Fruit fly (Drosophila melanogaster) whole organism, embryonic: ENCODE results near the gene abo.

Experiments
- CG10147 ChIP-seq: fragments of 200-800 bp; sonication (Bioruptor generic); optimal IDR thresholded peaks from 2 replicates; lab custom pipeline; 2019; ENCODE audit warnings: missing biosample characterization, mild to moderate bottlenecking, missing genetic modification characterization, moderate library complexity
- CG1233 ChIP-seq: fragments of 200-800 bp; sonication (Bioruptor generic); optimal IDR thresholded peaks from 4 replicates; lab custom pipeline; 2018; ENCODE audit warnings: missing biosample characterization, mild to moderate bottlenecking, missing genetic modification characterization
- CG13123 ChIP-seq: fragments of 200-800 bp; sonication (Bioruptor generic); optimal IDR thresholded peaks from 2 replicates; lab custom pipeline; 2016; ENCODE audit warnings: missing biosample characterization, missing genetic modification characterization
- CG14014 ChIP-seq: fragments of 200-800 bp; sonication (Bioruptor generic); IDR thresholded peaks from 2 replicates; pipeline ENCODE4 v1.3.6; 2022; ENCODE audit warnings: missing biosample characterization, missing genetic modification characterization
- CG14667 ChIP-seq: fragments of 200-800 bp; sonication (Bioruptor generic); IDR thresholded peaks from 2 replicates; pipeline ENCODE4 v1.3.6; 2022; ENCODE audit warnings: missing biosample characterization, missing genetic modification characterization
- CG15601 ChIP-seq: fragments of 200-800 bp; sonication (Bioruptor generic); optimal IDR thresholded peaks from 3 replicates; lab custom pipeline; 2019; ENCODE audit warnings: missing biosample characterization, mild to moderate bottlenecking, missing genetic modification characterization, moderate library complexity
- CG16815 ChIP-seq: fragments of 200-800 bp; sonication (Bioruptor generic); optimal IDR thresholded peaks from 3 replicates; lab custom pipeline; 2017; ENCODE audit warnings: missing biosample characterization, mild to moderate bottlenecking, missing genetic modification characterization
- CG17829 ChIP-seq: fragments of 200-800 bp; optimal IDR thresholded peaks from 2 replicates; lab custom pipeline; 2019; ENCODE audit warnings: missing biosample characterization, mild to moderate bottlenecking, missing genetic modification characterization, moderate library complexity
- CG18011 ChIP-seq: fragments of 200-800 bp; sonication (Bioruptor generic); optimal IDR thresholded peaks from 2 replicates; lab custom pipeline; 2017; ENCODE audit warnings: missing biosample characterization, missing genetic modification characterization, mild to moderate bottlenecking, moderate library complexity, missing genotype
- CG2875 ChIP-seq: fragments of 200-800 bp; sonication (Bioruptor generic); optimal IDR thresholded peaks from 2 replicates; lab custom pipeline; 2017; ENCODE audit warnings: missing biosample characterization, mild to moderate bottlenecking, missing genetic modification characterization, missing genetic modification reagents
- CG32767 ChIP-seq: fragments of 200-800 bp; sonication (Bioruptor generic); IDR thresholded peaks from 2 replicates; pipeline ENCODE4 v1.3.6; 2022; ENCODE audit warnings: missing biosample characterization, missing genetic modification characterization
- CG5180 ChIP-seq: fragments of 200-800 bp; sonication (Bioruptor generic); optimal IDR thresholded peaks from 3 replicates; lab custom pipeline; 2017; ENCODE audit warnings: missing biosample characterization, missing genetic modification characterization, mild to moderate bottlenecking, moderate library complexity, missing genetic modification reagents
- CG6254 ChIP-seq: fragments of 200-800 bp; sonication (Bioruptor generic); optimal IDR thresholded peaks from 3 replicates; lab custom pipeline; 2017; ENCODE audit warnings: mild to moderate bottlenecking, missing biosample characterization, missing genetic modification reagents, missing genetic modification characterization
- CG7839 ChIP-seq: fragments of 200-800 bp; sonication (Bioruptor generic); optimal IDR thresholded peaks from 3 replicates; lab custom pipeline; 2018; ENCODE audit warnings: missing biosample characterization, mild to moderate bottlenecking, missing genetic modification characterization, moderate library complexity
- CG8924 ChIP-seq: fragments of 200-800 bp; optimal IDR thresholded peaks from 3 replicates; lab custom pipeline; 2019; ENCODE audit warnings: missing biosample characterization, mild to moderate bottlenecking, missing genetic modification characterization, moderate library complexity
- CG9215 ChIP-seq: fragments of 200-800 bp; sonication (Bioruptor generic); IDR thresholded peaks from 2 replicates; pipeline ENCODE4 v1.3.6; 2022; ENCODE audit warnings: missing biosample characterization, missing genetic modification characterization
- H2.0 ChIP-seq: fragments of 200-800 bp; sonication (Bioruptor generic); IDR thresholded peaks from 2 replicates; pipeline ENCODE4 v1.3.6; 2022; ENCODE audit warnings: missing biosample characterization, missing genetic modification characterization
- HHEX ChIP-seq: fragments of 200-800 bp; sonication (Bioruptor generic); optimal IDR thresholded peaks from 3 replicates; lab custom pipeline; 2017; ENCODE audit warnings: missing biosample characterization, mild to moderate bottlenecking, missing genetic modification characterization, missing genetic modification reagents
- Lim3 ChIP-seq: fragments of 200-800 bp; sonication (Bioruptor generic); IDR thresholded peaks from 2 replicates; pipeline ENCODE4 v1.3.6; 2022; ENCODE audit warnings: missing biosample characterization, missing genetic modification characterization
- Mad ChIP-seq: fragments of 200-800 bp; sonication (Bioruptor generic); optimal IDR thresholded peaks from 2 replicates; lab custom pipeline; 2016; ENCODE audit warnings: missing biosample characterization, missing genetic modification characterization
- Rfx ChIP-seq: fragments of 200-800 bp; sonication (Bioruptor generic); IDR thresholded peaks from 2 replicates; pipeline ENCODE4 v1.3.6; 2022; ENCODE audit warnings: missing biosample characterization, missing genetic modification characterization
- Sox102F ChIP-seq: fragments of 200-800 bp; sonication (Bioruptor generic); optimal IDR thresholded peaks from 2 replicates; lab custom pipeline; 2018; ENCODE audit warnings: missing biosample characterization, mild to moderate bottlenecking, missing genetic modification characterization, moderate library complexity
- Vsx1 ChIP-seq: fragments of 200-800 bp; sonication (Bioruptor generic); optimal IDR thresholded peaks from 2 replicates; lab custom pipeline; 2017; ENCODE audit warnings: missing biosample characterization, mild to moderate bottlenecking, missing genetic modification characterization, missing genetic modification reagents
- ash1 ChIP-seq: fragments of 200-800 bp; sonication (Bioruptor generic); optimal IDR thresholded peaks from 2 replicates; lab custom pipeline; 2018; ENCODE audit warnings: missing biosample characterization, mild to moderate bottlenecking, missing genetic modification characterization
- cwo ChIP-seq: fragments of 200-800 bp; sonication (Bioruptor generic); optimal IDR thresholded peaks from 3 replicates; lab custom pipeline; 2017; ENCODE audit warnings: missing biosample characterization, missing genetic modification characterization, mild to moderate bottlenecking, moderate library complexity, missing genetic modification reagents
- dysf ChIP-seq: fragments of 200-800 bp; sonication (Bioruptor generic); IDR thresholded peaks from 3 replicates; pipeline ENCODE4 v1.3.6; 2022; ENCODE audit warnings: missing biosample characterization, missing genetic modification characterization
- exex ChIP-seq: fragments of 200-800 bp; sonication (Bioruptor generic); optimal IDR thresholded peaks from 4 replicates; lab custom pipeline; 2018; ENCODE audit warnings: missing biosample characterization, mild to moderate bottlenecking, missing genetic modification characterization, moderate library complexity
- grn ChIP-seq: fragments of 200-800 bp; sonication (Bioruptor generic); optimal IDR thresholded peaks from 3 replicates; lab custom pipeline; 2017; ENCODE audit warnings: missing biosample characterization, missing genetic modification characterization
- gro ChIP-seq: fragments of 200-800 bp; sonication (Bioruptor generic); optimal IDR thresholded peaks from 2 replicates; lab custom pipeline; 2016; ENCODE audit warnings: missing biosample characterization, missing genetic modification characterization
- gsb-n ChIP-seq: fragments of 200-800 bp; sonication (Bioruptor generic); optimal IDR thresholded peaks from 3 replicates; lab custom pipeline; 2018; ENCODE audit warnings: missing biosample characterization, mild to moderate bottlenecking, missing genetic modification characterization
- ind ChIP-seq: fragments of 200-800 bp; sonication (Bioruptor generic); optimal IDR thresholded peaks from 3 replicates; lab custom pipeline; 2016; ENCODE audit warnings: missing biosample characterization, missing genetic modification characterization
- knrl ChIP-seq: fragments of 200-800 bp; sonication (Bioruptor generic); IDR thresholded peaks from 3 replicates; pipeline ENCODE4 v1.3.6; 2022; ENCODE audit warnings: missing biosample characterization, missing genetic modification characterization; ENCODE audit not compliant: partially characterized antibody
- maf-S ChIP-seq: fragments of 200-800 bp; sonication (Bioruptor generic); optimal IDR thresholded peaks from 2 replicates; lab custom pipeline; 2016; ENCODE audit warnings: missing biosample characterization, missing genetic modification characterization
- nerfin-1 ChIP-seq: fragments of 200-800 bp; sonication (Bioruptor generic); optimal IDR thresholded peaks from 3 replicates; lab custom pipeline; 2019; ENCODE audit warnings: missing biosample characterization, mild to moderate bottlenecking, missing genetic modification characterization, moderate library complexity
- pan ChIP-seq, 4 experiments: fragments of >200 bp in 3 of 4; fragments of 200-800 bp in 1 of 4; sonication (Bioruptor generic) in 1 of 4; optimal IDR thresholded peaks in 3 of 4; IDR thresholded peaks in 1 of 4; 2 replicates each; pipeline versions ENCODE4 v1.3.6 to Lab custom; 2017 to 2022; ENCODE audit warnings: missing biosample characterization in 2 of 4, missing genetic modification characterization in 2 of 4, mixed read lengths in 1 of 4
- peb ChIP-seq: fragments of 200-800 bp; sonication (Bioruptor generic); IDR thresholded peaks from 2 replicates; pipeline ENCODE4 v1.3.6; 2022; ENCODE audit warnings: missing biosample characterization, missing genetic modification characterization
- run ChIP-seq: fragments of 200-800 bp; sonication (Bioruptor generic); optimal IDR thresholded peaks from 3 replicates; lab custom pipeline; 2018; ENCODE audit warnings: missing biosample characterization, mild to moderate bottlenecking, missing genetic modification characterization
- salm ChIP-seq: fragments of 200-800 bp; sonication (Bioruptor generic); optimal IDR thresholded peaks from 2 replicates; lab custom pipeline; 2018; ENCODE audit warnings: missing biosample characterization, mild to moderate bottlenecking, missing genetic modification characterization
- scrt ChIP-seq: fragments of 200-800 bp; sonication (Bioruptor generic); optimal IDR thresholded peaks from 2 replicates; lab custom pipeline; 2018; ENCODE audit warnings: missing biosample characterization, mild to moderate bottlenecking, missing genetic modification characterization, moderate library complexity
- sens ChIP-seq: fragments of 200-800 bp; sonication (Bioruptor generic); peaks from one replicate; lab custom pipeline; 2016; ENCODE audit warnings: missing biosample characterization, missing genetic modification characterization
- sima ChIP-seq: fragments of 200-800 bp; sonication (Bioruptor generic); optimal IDR thresholded peaks from 2 replicates; lab custom pipeline; 2016; ENCODE audit warnings: missing biosample characterization, missing genetic modification characterization
- sqz ChIP-seq: fragments of 200-800 bp; sonication (Bioruptor generic); optimal IDR thresholded peaks from 3 replicates; lab custom pipeline; 2018; ENCODE audit warnings: missing biosample characterization, mild to moderate bottlenecking, missing genetic modification characterization
- ssp ChIP-seq: fragments of 200-800 bp; sonication (Bioruptor generic); IDR thresholded peaks from 2 replicates; pipeline ENCODE4 v1.3.6; 2022; ENCODE audit warnings: missing biosample characterization, missing genetic modification characterization
- tio ChIP-seq: fragments of 200-800 bp; sonication (Bioruptor generic); optimal IDR thresholded peaks from 2 replicates; lab custom pipeline; 2017; ENCODE audit warnings: missing biosample characterization, missing genetic modification characterization, inconsistent platforms
- tll ChIP-seq, 2 experiments: fragments of 200-800 bp in 1 of 2; fragments of >200 bp in 1 of 2; sonication (Bioruptor generic) in 1 of 2; optimal IDR thresholded peaks; 2 replicates each; lab custom pipeline; 2017 to 2019; ENCODE audit warnings: missing biosample characterization in 2 of 2, missing genetic modification characterization in 2 of 2, mild to moderate bottlenecking in 1 of 2, moderate library complexity in 1 of 2
- unpg ChIP-seq: fragments of 200-800 bp; sonication (Bioruptor generic); optimal IDR thresholded peaks from 3 replicates; lab custom pipeline; 2018; ENCODE audit warnings: missing biosample characterization, mild to moderate bottlenecking, missing genetic modification characterization, moderate library complexity
- usp ChIP-seq: fragments of >200 bp; optimal IDR thresholded peaks from 2 replicates; lab custom pipeline; 2017; ENCODE audit warnings: missing biosample characterization, missing genetic modification characterization
- vfl ChIP-seq: fragments of 200-800 bp; sonication (Bioruptor generic); optimal IDR thresholded peaks from 2 replicates; lab custom pipeline; 2016; ENCODE audit warnings: missing biosample characterization, missing genetic modification characterization
- vvl ChIP-seq: fragments of 200-800 bp; sonication (Bioruptor generic); IDR thresholded peaks from 2 replicates; pipeline ENCODE4 v1.3.6; 2022; ENCODE audit warnings: missing biosample characterization, missing genetic modification characterization
- wek ChIP-seq: fragments of 200-800 bp; sonication (Bioruptor generic); optimal IDR thresholded peaks from 3 replicates; lab custom pipeline; 2018; ENCODE audit warnings: missing biosample characterization, mild to moderate bottlenecking, missing genetic modification characterization, moderate library complexity

Gene abo

dm6 chr2L:11010999-11011398 lies 35.9 kb upstream of the abo start, which contains the start of the genes Art8 and dUTPase:
Gene Art8 (minus strand): TSS chr2L:11011086.
Gene dUTPase (plus strand): TSS chr2L:11011312.
- TF ChIP-seq salm (tag; lab: Kevin White, UChicago) (no peak), vvl (peak; percentile 76), unpg (GFP tag; lab: Kevin White, UChicago) (peak; percentile 75), HHEX (peak; percentile 30), H2.0 (peak; percentile 53), scrt (GFP tag; lab: Kevin White, UChicago) (no peak), wek (GFP tag; lab: Kevin White, UChicago) (no peak), dysf (GFP tag; lab: Robert Waterston, UW) (peak; percentile 54), CG32767 (GFP tag; lab: Robert Waterston, UW) (0 out of 2 replicates have a peak, but pooled peaks have one; percentile 37), Lim3 (no peak), ind (GFP tag; lab: Kevin White, UChicago) (peak; percentile 77), CG5180 (no peak), tio (GFP tag; lab: Kevin White, UChicago) (peak; percentile 53), CG6254 (no peak), Mad (GFP tag; lab: Kevin White, UChicago) (peak; percentile 32), CG17829 (tag; lab: Kevin White, UChicago) (peak; percentile 79), CG10147 (GFP tag; lab: Kevin White, UChicago) (no peak), CG16815 (GFP tag; lab: Kevin White, UChicago) (peak; percentile 38), CG15601 (tag; lab: Kevin White, UChicago) (peak; percentile 66), nerfin-1 (tag; lab: Kevin White, UChicago) (peak; percentile 56), CG9215 (GFP tag; lab: Robert Waterston, UW) (peak; percentile 23; the same call in 1 of the 2 replicates), exex (peak; percentile 45), CG2875 (GFP tag; lab: Kevin White, UChicago) (no peak), vfl (GFP tag; lab: Kevin White, UChicago) (peak; percentile 48), sqz (GFP tag; lab: Kevin White, UChicago) (no peak), ash1 (GFP tag; lab: Kevin White, UChicago) (no peak), cwo (GFP tag; lab: Kevin White, UChicago) (no peak), pan (optimal IDR thresholded peaks at IDR 0.05; lab: Kevin White, UChicago) (no peak), pan (GFP tag; optimal IDR thresholded peaks at IDR 0.05 in 1 of 2, IDR thresholded peaks at IDR 0.05 in 1 of 2) (peak in 1 of 2 experiments; percentile 62), knrl (GFP tag; lab: Robert Waterston, UW) (peak; percentile 88), Vsx1 (no peak), run (tag; lab: Kevin White, UChicago) (no peak), CG1233 (GFP tag; lab: Kevin White, UChicago) (peak; percentile 56), gsb-n (tag; lab: Kevin White, UChicago) (peak; percentile 75), CG14014 (peak; percentile 63), CG7839 (tag; lab: Kevin White, UChicago) (peak; percentile 66), Rfx (peak; percentile 71), usp (no peak), ssp (peak; percentile 42; the same call in 1 of the 2 replicates), CG14667 (GFP tag; lab: Robert Waterston, UW) (peak; percentile 48; the same call in 1 of the 2 replicates), maf-S (GFP tag; lab: Kevin White, UChicago) (peak; percentile 3), tll (GFP tag; optimal IDR thresholded peaks at IDR 0.05; lab: Kevin White, UChicago) (no peak), CG18011 (GFP tag; lab: Kevin White, UChicago) (peak; percentile 69), sens (GFP tag; lab: Kevin White, UChicago) (peak; percentile 90), gro (GFP tag; lab: Kevin White, UChicago) (no peak), CG13123 (GFP tag; lab: Kevin White, UChicago) (peak; percentile 78), CG8924 (peak; percentile 77), Sox102F (GFP tag; lab: Kevin White, UChicago) (peak; percentile 75), sima (GFP tag; lab: Kevin White, UChicago) (no peak), peb (GFP tag; lab: Robert Waterston, UW) (no peak), grn (peak; percentile 26)
